Fruit fly (Drosophila melanogaster) whole organism, larva: ENCODE data around the gene CG2955.

ENCODE experiments used
- noc ChIP-seq: fragments of 200-800 bp; sonication (Bioruptor generic); optimal IDR thresholded peaks from 3 replicates; lab custom pipeline; 2019; ENCODE audit warnings: missing biosample characterization, mild to moderate bottlenecking, missing genetic modification characterization, moderate library complexity

Gene CG2955

dm6 chr2L:4187631-4188173, 38.6 kb downstream of the CG2955 start, which contains the start of the genes Tbcc and lectin-24Db:
Tbcc (minus strand) TSS chr2L:4187793.
lectin-24Db (plus strand) TSS chr2L:4188123.
- TF ChIP-seq noc: no peak

dm6 chr2L:4195672-4196281, 46.7 kb downstream of the CG2955 start:
- TF ChIP-seq noc: peak; percentile 70

DNA sequence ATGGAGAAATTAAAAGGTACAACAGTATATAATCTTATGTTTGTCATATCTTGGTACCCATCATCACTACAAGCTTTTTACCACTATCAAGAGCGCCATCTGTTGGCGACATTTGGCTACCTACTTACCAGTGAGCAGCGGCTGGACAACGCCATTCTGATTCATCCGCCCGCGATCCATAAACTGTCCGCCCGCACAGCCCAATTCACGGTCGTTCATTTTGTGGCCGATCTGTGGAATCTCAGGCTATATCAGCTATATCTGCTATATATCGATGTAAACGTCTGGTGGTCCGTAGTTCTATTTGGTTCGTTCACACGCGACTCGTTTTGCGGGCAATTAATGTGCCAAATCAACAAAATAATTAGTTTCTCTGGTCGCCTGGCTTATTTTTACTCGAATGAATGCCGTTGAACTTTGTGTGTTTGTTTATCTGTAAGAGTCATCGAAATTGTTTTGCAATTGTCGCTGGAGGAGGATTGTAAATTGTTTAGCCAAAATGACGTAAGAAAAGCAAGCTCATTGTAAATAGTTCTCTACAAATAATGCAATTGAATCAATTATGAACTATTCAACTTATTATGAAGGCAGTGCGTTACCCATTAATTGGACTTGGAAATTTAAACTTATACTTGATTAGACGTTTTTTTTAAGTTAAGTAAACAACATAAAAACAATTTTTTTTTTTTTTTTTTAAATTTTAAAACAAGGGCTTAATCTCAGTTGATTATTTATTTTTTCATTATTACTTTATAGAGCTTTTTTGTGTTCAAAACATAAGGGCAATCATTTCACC, 47.5 kb downstream of the CG2955 start:
- no peak for TF ChIP-seq noc

DNA sequence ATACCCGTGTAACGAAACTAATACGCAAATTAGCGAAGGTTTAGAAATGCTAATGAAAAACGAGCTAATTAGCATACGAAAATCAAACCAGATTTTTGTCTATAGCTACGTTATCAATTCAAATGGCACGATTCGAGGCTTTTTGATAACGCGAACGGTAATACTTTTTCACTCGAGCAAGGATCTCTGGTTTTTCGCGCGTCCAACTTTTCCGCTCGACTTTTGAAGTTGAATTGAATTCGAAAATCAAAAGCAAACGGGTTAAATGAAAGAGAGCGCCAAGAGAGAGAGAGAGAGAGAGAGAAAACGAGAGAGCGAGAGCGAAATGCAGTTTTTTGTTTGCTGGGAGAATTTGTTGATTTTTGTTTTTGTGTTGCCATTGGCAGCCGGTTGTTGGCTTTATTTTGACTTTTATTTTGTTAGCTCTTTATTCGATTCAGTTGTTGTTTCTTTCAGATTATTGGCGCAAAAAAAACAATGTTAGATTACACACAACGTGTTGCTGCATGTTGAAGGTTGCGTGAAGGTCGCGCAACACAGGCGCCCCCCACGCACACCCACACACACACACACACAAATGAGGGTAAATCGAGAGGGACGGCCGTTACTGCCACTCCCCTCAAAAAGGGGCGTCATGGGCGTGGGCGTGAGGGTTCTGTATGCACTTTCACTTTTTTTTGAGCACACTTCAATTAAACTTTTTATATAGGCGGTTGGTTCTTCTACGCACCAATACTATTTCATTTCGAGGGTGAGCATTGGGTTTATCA, 48.2 kb downstream of the CG2955 start:
- no peak for TF ChIP-seq noc

dm6 chr2L:4197913-4198319, 48.8 kb downstream of the CG2955 start, which contains the start of gene Naprt:
Naprt (minus strand) TSS chr2L:4198071.
- TF ChIP-seq noc: no peak
